Worm (Caenorhabditis elegans) whole organism, young adult: Measurements from ENCODE around the gene flp-16.

ENCODE experiments used
- B0261.1 ChIP-seq: sonication (generic microtip); optimal IDR thresholded peaks from 2 replicates; lab custom pipeline; 2016; ENCODE audit warnings: mild to moderate bottlenecking, missing genetic modification characterization, moderate library complexity, missing compliant biosample characterization
- F49E8.2 ChIP-seq: sonication (generic microtip); optimal IDR thresholded peaks from 3 replicates; lab custom pipeline; 2017; ENCODE audit warnings: missing genetic modification characterization, mild to moderate bottlenecking, missing compliant biosample characterization, antibody characterized with exemption, moderate library complexity; ENCODE audit not compliant: insufficient read depth
- athp-1 ChIP-seq: sonication (generic microtip); optimal IDR thresholded peaks from 2 replicates; lab custom pipeline; 2017; ENCODE audit warnings: mild to moderate bottlenecking, missing genetic modification characterization, missing compliant biosample characterization
- bed-1 ChIP-seq: fragments of 200-800 bp; sonication (Bioruptor generic); IDR thresholded peaks from 2 replicates; pipeline ENCODE4 v1.3.6; 2022; ENCODE audit warnings: missing genetic modification reagents, missing genetic modification characterization, missing compliant biosample characterization
- dox-1 ChIP-seq: fragments of 200-800 bp; sonication (Bioruptor generic); IDR thresholded peaks from 2 replicates; pipeline ENCODE4 v1.3.6; 2022; ENCODE audit warnings: missing genetic modification reagents, missing genetic modification characterization, missing compliant biosample characterization
- fkh-3 ChIP-seq: sonication (generic microtip); optimal IDR thresholded peaks from 2 replicates; lab custom pipeline; 2016; ENCODE audit warnings: mild to moderate bottlenecking, missing genetic modification characterization, missing compliant biosample characterization
- hlh-26 ChIP-seq: fragments of 200-800 bp; sonication (Bioruptor generic); conservative IDR thresholded peaks from 2 replicates; pipeline ENCODE4 v1.3.6; 2022; ENCODE audit warnings: missing genetic modification reagents, missing genetic modification characterization, missing compliant biosample characterization
- mel-28 ChIP-seq: sonication (generic microtip); optimal IDR thresholded peaks from 2 replicates; lab custom pipeline; 2016; ENCODE audit warnings: borderline replicate concordance, mild to moderate bottlenecking, missing genetic modification characterization, missing compliant biosample characterization
- nhr-27 ChIP-seq: fragments of 200-800 bp; sonication (Bioruptor generic); optimal IDR thresholded peaks from 2 replicates; lab custom pipeline; 2018; ENCODE audit warnings: mild to moderate bottlenecking, missing genetic modification characterization, moderate library complexity, missing compliant biosample characterization
- snpc-3.4 ChIP-seq: sonication (generic microtip); optimal IDR thresholded peaks from 2 replicates; lab custom pipeline; 2017; ENCODE audit warnings: missing genetic modification characterization, mild to moderate bottlenecking, missing compliant biosample characterization, antibody characterized with exemption, moderate library complexity, missing genotype, missing genetic modification reagents

DNA sequence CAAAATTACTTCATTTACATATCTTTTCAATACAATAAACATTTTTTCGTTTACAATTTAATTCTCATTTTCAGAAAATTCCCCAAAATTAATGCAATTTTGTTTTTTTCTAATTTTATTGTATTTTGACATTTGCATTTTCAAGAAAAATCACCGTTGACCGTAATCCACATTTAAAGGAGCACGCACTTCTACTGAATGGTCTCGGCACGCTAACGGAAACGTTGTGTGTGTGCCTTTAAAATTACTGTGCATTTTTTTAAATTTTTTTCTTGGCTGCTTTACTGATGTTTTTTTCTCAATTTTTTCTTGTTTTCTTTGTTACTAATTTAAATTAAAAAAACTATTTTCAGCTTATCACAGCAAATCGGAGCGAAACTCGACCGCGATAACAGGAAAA is 25.4 kb downstream of the flp-16 start:
- TF ChIP-seq bed-1 (GFP tag; lab: Robert Waterston, UW) = no peak
- peak; percentile 53 for TF ChIP-seq F49E8.2 (tag; lab: Kevin White, UChicago)
- TF ChIP-seq nhr-27 = no peak
- TF ChIP-seq hlh-26 (GFP tag; lab: Robert Waterston, UW) = no peak
- TF ChIP-seq athp-1 = no peak
- no peak for TF ChIP-seq B0261.1 (tag; lab: Kevin White, UChicago)
- no peak for TF ChIP-seq fkh-3 (tag; lab: Kevin White, UChicago)
- TF ChIP-seq mel-28 (tag; lab: Kevin White, UChicago) = no peak
- no peak for TF ChIP-seq dox-1 (GFP tag; lab: Robert Waterston, UW)
- TF ChIP-seq snpc-3.4 (tag; lab: Kevin White, UChicago) = peak; percentile 21
